Worm (Caenorhabditis elegans): ENCODE measurements around the gene srw-26.

DNA sequence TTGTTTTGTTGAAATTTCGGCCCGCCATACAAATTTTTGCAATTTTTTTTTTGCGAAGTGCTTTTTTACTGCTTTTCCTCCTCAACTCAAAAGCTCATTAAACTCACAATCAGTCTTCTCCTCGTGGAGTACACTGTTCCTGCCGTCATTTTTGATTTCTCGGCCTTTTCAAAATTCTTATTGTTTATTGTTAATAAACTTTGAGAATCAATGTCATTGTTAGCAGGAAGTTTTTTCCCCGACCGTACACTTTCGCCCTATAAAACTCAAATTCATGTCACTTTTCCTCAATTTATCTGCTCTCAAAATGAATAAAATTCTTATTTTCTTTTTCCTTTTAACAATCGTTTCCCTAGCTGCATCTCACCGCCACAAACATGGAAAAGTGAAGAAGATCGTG, 43.6 kb upstream of the srw-26 start, which contains the start of gene clec-232:
- no peak for TF ChIP-seq pha-4 (tag; optimal IDR thresholded peaks at IDR 0.05)
- no peak for TF ChIP-seq hlh-1 (tag; optimal IDR thresholded peaks at IDR 0.05)
- TF ChIP-seq nhr-237 (tag; optimal IDR thresholded peaks at IDR 0.05) = no peak
- no peak for TF ChIP-seq lin-32 (GFP tag; optimal IDR thresholded peaks at IDR 0.05)
- TF ChIP-seq unc-39 (tag; optimal IDR thresholded peaks at IDR 0.05) = no peak
- no peak for TF ChIP-seq sptf-1 (tag; optimal IDR thresholded peaks at IDR 0.05)
- TF ChIP-seq mep-1 (tag; optimal IDR thresholded peaks at IDR 0.05) = no peak
- TF ChIP-seq nhr-76 (tag; optimal IDR thresholded peaks at IDR 0.05) = no peak
- TF ChIP-seq elt-3 (tag; optimal IDR thresholded peaks at IDR 0.05) = no peak
- TF ChIP-seq unc-62 (GFP tag; optimal IDR thresholded peaks at IDR 0.05) = no peak
